Worm (Caenorhabditis elegans): Measurements from ENCODE around the gene col-113.

DNA sequence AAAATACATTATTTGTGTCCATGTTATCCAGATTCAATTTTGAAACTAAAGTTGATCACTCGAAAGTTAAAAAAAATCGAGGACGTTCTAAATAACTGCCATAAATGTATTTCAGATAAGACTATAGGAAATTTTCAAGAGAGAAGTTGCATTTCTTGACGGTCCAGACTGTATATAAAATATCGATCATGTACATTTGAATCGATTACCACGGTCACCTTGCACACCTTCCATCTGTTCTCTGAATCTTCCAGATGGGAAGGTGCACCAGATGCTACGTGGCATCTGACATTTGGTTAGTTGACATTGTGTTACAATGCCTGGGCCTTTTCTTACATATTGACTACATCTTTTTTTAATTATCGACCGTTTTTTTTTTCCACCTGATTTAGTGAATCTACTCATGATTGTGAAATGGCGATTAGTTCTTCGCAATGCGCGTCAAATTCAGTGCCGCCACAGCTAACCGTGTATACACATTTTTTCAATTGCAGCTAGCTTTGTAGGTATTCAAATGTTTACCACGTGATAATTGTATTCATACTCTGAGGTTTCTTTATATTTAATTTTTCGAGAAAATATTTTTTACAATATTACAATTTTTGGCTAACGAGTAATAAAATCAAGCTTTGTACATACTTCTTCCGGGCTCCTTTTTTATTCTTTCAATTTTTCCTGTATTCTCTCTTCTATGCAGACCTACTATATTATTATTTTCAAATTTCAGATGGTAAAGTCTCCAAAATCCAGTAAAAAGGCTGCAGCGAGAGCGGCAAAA is 15.9 kb upstream of the col-113 start, which contains the start of gene skr-16:
- TF ChIP-seq ztf-4 (tag; optimal IDR thresholded peaks at IDR 0.05) (no peak), C34B4.2 (tag; optimal IDR thresholded peaks at IDR 0.05) (no peak), egl-27 (tag; optimal IDR thresholded peaks at IDR 0.05) (no peak), sptf-1 (tag; optimal IDR thresholded peaks at IDR 0.05) (no peak), blmp-1 (tag; optimal IDR thresholded peaks at IDR 0.05) (no peak), nhr-90 (tag; optimal IDR thresholded peaks at IDR 0.05; ENCODE audit: poor library complexity) (no peak), lin-13 (GFP tag; optimal IDR thresholded peaks at IDR 0.05) (no peak), snpc-4 (tag; optimal IDR thresholded peaks at IDR 0.05) (peak; percentile 9)

Data from whole organism, L1 larva.